Fruit fly (Drosophila melanogaster): ENCODE results near the gene Cpr64Aa.
A peak's percentile ranks its signal among the peaks of the same experiment; 100 is the strongest.

The Cpr64Aa gene

DNA sequence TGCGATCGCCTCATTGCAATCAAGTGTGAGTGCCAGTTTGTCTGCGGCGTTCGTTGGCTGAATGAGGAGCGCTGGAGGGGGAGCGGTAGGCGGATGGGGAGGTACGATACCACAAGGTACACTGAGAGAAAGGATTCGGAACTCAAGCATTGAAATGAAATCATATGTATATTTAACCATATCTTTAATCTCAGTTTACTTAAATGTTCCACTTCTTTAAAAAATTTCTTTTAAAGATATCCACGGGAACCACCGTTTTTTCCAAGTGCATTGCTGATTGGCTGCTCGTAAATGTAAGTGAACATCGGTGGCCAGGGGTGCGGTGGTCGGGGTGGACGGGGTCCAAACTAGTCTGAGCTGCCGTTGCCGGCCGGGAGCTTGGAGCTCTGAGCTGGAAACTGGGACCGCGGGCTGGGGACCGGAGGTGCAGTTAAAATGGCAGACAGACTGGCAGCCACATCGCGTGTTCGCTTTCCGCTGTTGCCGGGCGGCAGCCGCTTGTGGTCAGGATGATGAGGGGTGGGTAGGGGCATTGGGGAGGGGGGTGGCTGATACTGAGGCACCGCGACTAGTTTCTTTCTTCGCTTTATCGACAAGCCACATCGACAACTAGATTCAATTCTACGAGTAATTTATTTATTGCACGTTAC, 19.3 kb upstream of the Cpr64Aa start (continued):
- TF ChIP-seq bbx (GFP tag; IDR thresholded peaks at IDR 0.05; ENCODE audit: partially characterized antibody) (no peak), CG10431 (GFP tag; optimal IDR thresholded peaks at IDR 0.05) (peak; percentile 92), tll (GFP tag; optimal IDR thresholded peaks at IDR 0.05) (peak in 1 of 2 experiments; percentile 19), Ets97D (GFP tag; optimal IDR thresholded peaks at IDR 0.05) (peak; percentile 85), nom (GFP tag; optimal IDR thresholded peaks at IDR 0.05) (peak; percentile 98), CG16813 (GFP tag; IDR thresholded peaks at IDR 0.05; ENCODE audit: partially characterized antibody) (no peak), nmo (GFP tag; optimal IDR thresholded peaks at IDR 0.05) (peak; percentile 98), Fer1 (GFP tag; optimal IDR thresholded peaks at IDR 0.05) (peak; percentile 94), ase (GFP tag; IDR thresholded peaks at IDR 0.05) (peak; percentile 97), CG16863 (GFP tag; optimal IDR thresholded peaks at IDR 0.05) (peak; percentile 97), dm (GFP tag; optimal IDR thresholded peaks at IDR 0.05) (peak; percentile 90), Bteb2 (GFP tag; optimal IDR thresholded peaks at IDR 0.05) (peak; percentile 82), Fer3 (tag; optimal IDR thresholded peaks at IDR 0.05) (peak; percentile 91), CG17328 (GFP tag; IDR thresholded peaks at IDR 0.05) (peak; percentile 99), Bdp1 (GFP tag; optimal IDR thresholded peaks at IDR 0.05) (peak; percentile 84), pzg (GFP tag; optimal IDR thresholded peaks at IDR 0.05) (no peak), ap (GFP tag; IDR thresholded peaks at IDR 0.05) (peak; percentile 97), trh (GFP tag; optimal IDR thresholded peaks at IDR 0.05) (peak; percentile 89), C15 (GFP tag; IDR thresholded peaks at IDR 0.05) (peak; percentile 90; the same call in 2 of the 3 replicates), CG10274 (GFP tag; optimal IDR thresholded peaks at IDR 0.05) (peak; percentile 79), Trl (optimal IDR thresholded peaks at IDR 0.05) (no peak), Trl (GFP tag; optimal IDR thresholded peaks at IDR 0.05) (peak; percentile 94), TFAM (GFP tag; optimal IDR thresholded peaks at IDR 0.05) (peak; percentile 86), Doc3 (GFP tag; IDR thresholded peaks at IDR 0.05; ENCODE audit: partially characterized antibody) (no peak), Lim3 (GFP tag; IDR thresholded peaks at IDR 0.05) (peak; percentile 96), ara (GFP tag; IDR thresholded peaks at IDR 0.05) (peak; percentile 98), MBD-R2 (GFP tag; IDR thresholded peaks at IDR 0.05) (peak; percentile 84), Sin3A (optimal IDR thresholded peaks at IDR 0.05) (no peak), CG32772 (GFP tag; IDR thresholded peaks at IDR 0.05) (peak; percentile 97), sens (GFP tag) (peak; percentile 100), chif (GFP tag; optimal IDR thresholded peaks at IDR 0.05) (peak; percentile 95 to 97), esg (GFP tag; conservative IDR thresholded peaks at IDR 0.05) (peak; percentile 98), CG14860 (GFP tag; IDR thresholded peaks at IDR 0.05; ENCODE audit: partially characterized antibody) (no peak), CG1647 (GFP tag; optimal IDR thresholded peaks at IDR 0.05) (peak; percentile 88), bowl (GFP tag; IDR thresholded peaks at IDR 0.05) (peak; percentile 93), sob (GFP tag; IDR thresholded peaks at IDR 0.05) (peak; percentile 96), Opbp (GFP tag; IDR thresholded peaks at IDR 0.05; ENCODE audit: partially characterized antibody) (peak; percentile 42; the same call in 1 of the 3 replicates), peb (GFP tag; IDR thresholded peaks at IDR 0.05) (peak; percentile 96), Nf-YA (GFP tag; IDR thresholded peaks at IDR 0.05) (peak; percentile 96), CG2129 (GFP tag; IDR thresholded peaks at IDR 0.05; ENCODE audit: partially characterized antibody) (no peak), lov (optimal IDR thresholded peaks at IDR 0.05) (no peak), lov (GFP tag; IDR thresholded peaks at IDR 0.05) (peak; percentile 97), CG8765 (GFP tag; IDR thresholded peaks at IDR 0.05) (peak; percentile 76; the same call in 1 of the 2 replicates), CkIIα-i1 (GFP tag; IDR thresholded peaks at IDR 0.05) (peak; percentile 80; the same call in 1 of the 2 replicates), Myb (GFP tag; optimal IDR thresholded peaks at IDR 0.05) (peak; percentile 80), jumu (GFP tag; optimal IDR thresholded peaks at IDR 0.05) (peak; percentile 97), Dll (GFP tag; IDR thresholded peaks at IDR 0.05; ENCODE audit: partially characterized antibody) (no peak), CG17829 (tag; optimal IDR thresholded peaks at IDR 0.05) (peak; percentile 97), CG9876 (GFP tag; optimal IDR thresholded peaks at IDR 0.05) (peak; percentile 85), CoRest (tag; optimal IDR thresholded peaks at IDR 0.05) (peak; percentile 97), CG13296 (GFP tag; optimal IDR thresholded peaks at IDR 0.05) (peak; percentile 82)

Measured in whole organism, embryonic.